Fruit fly (Drosophila melanogaster) whole organism, embryonic: Measurements from ENCODE around the gene CG31268.

ENCODE experiments used
- Antp ChIP-seq: fragments of 200-800 bp; sonication (Bioruptor generic); optimal IDR thresholded peaks from 3 replicates; lab custom pipeline; 2016; ENCODE audit warnings: missing biosample characterization, missing genetic modification characterization
- Bgb ChIP-seq: fragments of 200-800 bp; sonication (Bioruptor generic); IDR thresholded peaks from 2 replicates; pipeline ENCODE4 v1.3.6; 2022; ENCODE audit warnings: missing biosample characterization, missing genetic modification characterization; ENCODE audit not compliant: partially characterized antibody
- Bteb2 ChIP-seq: fragments of 200-800 bp; sonication (Bioruptor generic); optimal IDR thresholded peaks from 2 replicates; lab custom pipeline; 2016; ENCODE audit warnings: missing biosample characterization, missing genetic modification characterization
- CG11456 ChIP-seq: fragments of 200-800 bp; sonication (Bioruptor generic); IDR thresholded peaks from 3 replicates; pipeline ENCODE4 v1.3.6; 2022; ENCODE audit warnings: missing biosample characterization, missing genetic modification characterization
- CG11696 ChIP-seq: fragments of 200-800 bp; sonication (Bioruptor generic); IDR thresholded peaks from 2 replicates; pipeline ENCODE4 v1.3.6; 2022; ENCODE audit warnings: missing biosample characterization, missing genetic modification characterization
- CG12219 ChIP-seq: fragments of 200-800 bp; sonication (Bioruptor generic); optimal IDR thresholded peaks from 3 replicates; lab custom pipeline; 2018; ENCODE audit warnings: missing biosample characterization, mild to moderate bottlenecking, missing genetic modification characterization
- CG12744 ChIP-seq: fragments of 200-800 bp; sonication (Bioruptor generic); optimal IDR thresholded peaks from 2 replicates; lab custom pipeline; 2016; ENCODE audit warnings: missing biosample characterization, missing genetic modification characterization
- CG13624 ChIP-seq: fragments of 200-800 bp; sonication (Bioruptor generic); optimal IDR thresholded peaks from 2 replicates; lab custom pipeline; 2016; ENCODE audit warnings: missing biosample characterization, missing genetic modification characterization
- CG14441 ChIP-seq: fragments of 200-800 bp; sonication (Bioruptor generic); IDR thresholded peaks from 2 replicates; pipeline ENCODE4 v1.3.6; 2022; ENCODE audit warnings: missing biosample characterization, missing genetic modification characterization
- CG16863 ChIP-seq: fragments of 200-800 bp; sonication (Bioruptor generic); optimal IDR thresholded peaks from 3 replicates; lab custom pipeline; 2016; ENCODE audit warnings: missing biosample characterization, missing genetic modification characterization
- CG17385 ChIP-seq: fragments of 200-800 bp; sonication (Bioruptor generic); optimal IDR thresholded peaks from 3 replicates; lab custom pipeline; 2018; ENCODE audit warnings: missing biosample characterization, mild to moderate bottlenecking, missing genetic modification characterization
- CG17829 ChIP-seq: fragments of 200-800 bp; optimal IDR thresholded peaks from 2 replicates; lab custom pipeline; 2019; ENCODE audit warnings: missing biosample characterization, mild to moderate bottlenecking, missing genetic modification characterization, moderate library complexity
- CG18619 ChIP-seq: fragments of 200-800 bp; sonication (Bioruptor generic); optimal IDR thresholded peaks from 3 replicates; lab custom pipeline; 2017; ENCODE audit warnings: missing biosample characterization, mild to moderate bottlenecking, missing genetic modification characterization
- CG2129 ChIP-seq: fragments of 200-800 bp; sonication (Bioruptor generic); IDR thresholded peaks from 2 replicates; pipeline ENCODE4 v1.3.6; 2022; ENCODE audit warnings: missing biosample characterization, missing genetic modification characterization; ENCODE audit not compliant: partially characterized antibody
- CG30020 ChIP-seq: fragments of 200-800 bp; optimal IDR thresholded peaks from 2 replicates; lab custom pipeline; 2019; ENCODE audit warnings: missing biosample characterization, mild to moderate bottlenecking, missing genetic modification characterization, moderate library complexity
- CG34376 ChIP-seq: fragments of 200-800 bp; sonication (Bioruptor generic); optimal IDR thresholded peaks from 2 replicates; lab custom pipeline; 2018; ENCODE audit warnings: missing biosample characterization, mild to moderate bottlenecking, missing genetic modification characterization
- CG4282 ChIP-seq: fragments of 200-800 bp; sonication (Bioruptor generic); optimal IDR thresholded peaks from 2 replicates; lab custom pipeline; 2016; ENCODE audit warnings: missing biosample characterization, missing genetic modification characterization
- CG5953 ChIP-seq: fragments of 200-800 bp; sonication (Bioruptor generic); IDR thresholded peaks from 2 replicates; pipeline ENCODE4 v1.3.6; 2022; ENCODE audit warnings: missing biosample characterization, missing genetic modification characterization
- CG6683 ChIP-seq: fragments of 200-800 bp; sonication (Bioruptor generic); optimal IDR thresholded peaks from 2 replicates; lab custom pipeline; 2017; ENCODE audit warnings: missing biosample characterization, mild to moderate bottlenecking, missing genetic modification characterization, missing genetic modification reagents
- CG7556 ChIP-seq: fragments of 200-800 bp; sonication (Bioruptor generic); optimal IDR thresholded peaks from 2 replicates; lab custom pipeline; 2017; ENCODE audit warnings: missing biosample characterization, mild to moderate bottlenecking, missing genetic modification characterization
- Dbx ChIP-seq: fragments of 200-800 bp; sonication (Bioruptor generic); IDR thresholded peaks from 3 replicates; pipeline ENCODE4 v1.3.6; 2022; ENCODE audit warnings: missing biosample characterization, missing genetic modification characterization
- Fer1 ChIP-seq: fragments of 200-800 bp; sonication (Bioruptor generic); optimal IDR thresholded peaks from 2 replicates; lab custom pipeline; 2017; ENCODE audit warnings: missing biosample characterization, mild to moderate bottlenecking, missing genetic modification characterization
- HHEX ChIP-seq: fragments of 200-800 bp; sonication (Bioruptor generic); optimal IDR thresholded peaks from 3 replicates; lab custom pipeline; 2017; ENCODE audit warnings: missing biosample characterization, mild to moderate bottlenecking, missing genetic modification characterization, missing genetic modification reagents
- Hmr ChIP-seq: fragments of 200-800 bp; sonication (Bioruptor generic); optimal IDR thresholded peaks from 3 replicates; lab custom pipeline; 2017; ENCODE audit warnings: mild to moderate bottlenecking, missing biosample characterization, missing genetic modification reagents, missing genetic modification characterization
- Lpt ChIP-seq: fragments of >200 bp; optimal IDR thresholded peaks from 2 replicates; lab custom pipeline; 2018; ENCODE audit warnings: missing biosample characterization, missing genetic modification characterization
- MTF-1 ChIP-seq: fragments of 200-800 bp; sonication (Bioruptor generic); optimal IDR thresholded peaks from 2 replicates; lab custom pipeline; 2018; ENCODE audit warnings: missing biosample characterization, mild to moderate bottlenecking, missing genetic modification characterization, borderline replicate concordance
- Mes4 ChIP-seq: fragments of 200-800 bp; sonication (Bioruptor generic); optimal IDR thresholded peaks from 2 replicates; lab custom pipeline; 2016; ENCODE audit warnings: missing biosample characterization, missing genetic modification characterization
- Opbp ChIP-seq: fragments of 200-800 bp; sonication (Bioruptor generic); IDR thresholded peaks from 3 replicates; pipeline ENCODE4 v1.3.6; 2022; ENCODE audit warnings: missing biosample characterization, missing genetic modification characterization; ENCODE audit not compliant: partially characterized antibody
- Pdp1 ChIP-seq, 2 experiments: fragments of 200-800 bp; sonication (Bioruptor generic); optimal IDR thresholded peaks; 3 replicates each; lab custom pipeline; 2016; ENCODE audit warnings: missing biosample characterization in 2 of 2, missing genetic modification characterization in 2 of 2, mild to moderate bottlenecking in 1 of 2, moderate library complexity in 1 of 2
- Poxn ChIP-seq: fragments of 200-800 bp; sonication (Bioruptor generic); IDR thresholded peaks from 2 replicates; pipeline ENCODE4 v1.3.6; 2022; ENCODE audit warnings: missing biosample characterization, missing genetic modification characterization
- Taf1 ChIP-seq: fragments of 200-800 bp; sonication (Bioruptor generic); IDR thresholded peaks from 2 replicates; pipeline ENCODE4 v1.3.6; 2022; ENCODE audit warnings: missing biosample characterization, missing genetic modification characterization
- Trl ChIP-seq, 3 experiments: fragments of >200 bp in 2 of 3; fragments of 200-800 bp in 1 of 3; sonication (Bioruptor generic) in 1 of 3; optimal IDR thresholded peaks; 2 replicates in 1 of 3; 3 replicates in 2 of 3; lab custom pipeline; 2016 to 2017; ENCODE audit warnings: missing biosample characterization in 1 of 3, missing genetic modification characterization in 1 of 3
- ap ChIP-seq: fragments of 200-800 bp; sonication (Bioruptor generic); IDR thresholded peaks from 2 replicates; pipeline ENCODE4 v1.3.6; 2022; ENCODE audit warnings: missing biosample characterization, missing genetic modification characterization
- bab2 ChIP-seq: fragments of 200-800 bp; sonication (Bioruptor generic); optimal IDR thresholded peaks from 2 replicates; lab custom pipeline; 2016; ENCODE audit warnings: missing biosample characterization, missing genetic modification characterization
- cad ChIP-seq: fragments of >200 bp; optimal IDR thresholded peaks from 2 replicates; lab custom pipeline; 2017; ENCODE audit warnings: missing biosample characterization, missing genetic modification characterization
- crp ChIP-seq, 2 experiments: fragments of 200-800 bp; sonication (Bioruptor generic); optimal IDR thresholded peaks; 2 replicates in 1 of 2; 3 replicates in 1 of 2; lab custom pipeline; 2017; ENCODE audit warnings: missing biosample characterization in 2 of 2, missing genetic modification characterization in 2 of 2, mild to moderate bottlenecking in 1 of 2, moderate library complexity in 1 of 2
- dmrt99B ChIP-seq: fragments of 200-800 bp; sonication (Bioruptor generic); optimal IDR thresholded peaks from 2 replicates; lab custom pipeline; 2018; ENCODE audit warnings: missing biosample characterization, mild to moderate bottlenecking, missing genetic modification characterization, moderate library complexity
- ham ChIP-seq: fragments of 200-800 bp; sonication (Bioruptor generic); IDR thresholded peaks from 2 replicates; pipeline ENCODE4 v1.3.6; 2022; ENCODE audit warnings: missing biosample characterization, missing genetic modification characterization
- lov ChIP-seq, 2 experiments: fragments of 200-800 bp in 1 of 2; fragments of >200 bp in 1 of 2; sonication (Bioruptor generic) in 1 of 2; IDR thresholded peaks in 1 of 2; optimal IDR thresholded peaks in 1 of 2; 2 replicates in 1 of 2; 3 replicates in 1 of 2; pipeline versions ENCODE4 v1.3.6 to Lab custom; 2017 to 2022; ENCODE audit warnings: missing biosample characterization in 1 of 2, missing genetic modification characterization in 1 of 2
- rib ChIP-seq: fragments of 200-800 bp; sonication (Bioruptor generic); IDR thresholded peaks from 2 replicates; pipeline ENCODE4 v1.3.6; 2022; ENCODE audit warnings: missing biosample characterization, missing genetic modification characterization
- sc ChIP-seq, 3 experiments: fragments of >200 bp in 2 of 3; fragments of 200-800 bp in 1 of 3; sonication (Bioruptor generic) in 1 of 3; optimal IDR thresholded peaks; 2 replicates in 2 of 3; 3 replicates in 1 of 3; lab custom pipeline; 2017; ENCODE audit warnings: mild to moderate bottlenecking in 1 of 3, missing biosample characterization in 1 of 3, missing genetic modification characterization in 1 of 3, missing genetic modification reagents in 1 of 3
- seq ChIP-seq: fragments of 200-800 bp; sonication (Bioruptor generic); IDR thresholded peaks from 2 replicates; pipeline ENCODE4 v1.3.6; 2022; ENCODE audit warnings: missing biosample characterization, missing genetic modification characterization
- stc ChIP-seq: fragments of 200-800 bp; sonication (Bioruptor generic); IDR thresholded peaks from 2 replicates; pipeline ENCODE4 v1.3.6; 2022; ENCODE audit warnings: missing biosample characterization, missing genetic modification characterization
- sug ChIP-seq: fragments of 200-800 bp; optimal IDR thresholded peaks from 2 replicates; lab custom pipeline; 2019; ENCODE audit warnings: missing biosample characterization, mild to moderate bottlenecking, missing genetic modification characterization, moderate library complexity
- twi ChIP-seq: fragments of 200-800 bp; optimal IDR thresholded peaks from 2 replicates; lab custom pipeline; 2019; ENCODE audit warnings: missing biosample characterization, mild to moderate bottlenecking, missing genetic modification characterization, moderate library complexity
- vvl ChIP-seq: fragments of 200-800 bp; sonication (Bioruptor generic); IDR thresholded peaks from 2 replicates; pipeline ENCODE4 v1.3.6; 2022; ENCODE audit warnings: missing biosample characterization, missing genetic modification characterization

The CG31268 gene

dm6 chr3R:17072526-17073114 lies 41.0 kb downstream of the CG31268 start, which contains the start of the genes Ns1 and mRpS11 (continued):
- TF ChIP-seq HHEX (GFP tag; lab: Kevin White, UChicago) (no peak), CG7556 (GFP tag; lab: Kevin White, UChicago) (no peak), CG6683 (GFP tag; lab: Kevin White, UChicago) (peak; percentile 1), ham (GFP tag; lab: Robert Waterston, UW) (no peak), ap (GFP tag; lab: Robert Waterston, UW) (no peak), sc (optimal IDR thresholded peaks at IDR 0.05; lab: Kevin White, UChicago) (no peak), sc (GFP tag; optimal IDR thresholded peaks at IDR 0.05; lab: Kevin White, UChicago) (no peak), Mes4 (peak; percentile 21), CG11696 (no peak)

- TF ChIP-seq Hmr (GFP tag; lab: Kevin White, UChicago): peak; percentile 19
- no peak for TF ChIP-seq cad (GFP tag; lab: Kevin White, UChicago)
- no peak for TF ChIP-seq CG2129
- peak; percentile 84 for TF ChIP-seq twi
- no peak for TF ChIP-seq lov (optimal IDR thresholded peaks at IDR 0.05; lab: Kevin White, UChicago)
- 0 out of 3 replicates have a peak, but pooled peaks have one; percentile 18 for TF ChIP-seq lov (GFP tag; IDR thresholded peaks at IDR 0.05; lab: Robert Waterston, UW)
- peak; percentile 82 for TF ChIP-seq MTF-1
- TF ChIP-seq CG18619 (GFP tag; lab: Kevin White, UChicago): no peak
- TF ChIP-seq CG17829 (tag; lab: Kevin White, UChicago): peak; percentile 18
- TF ChIP-seq Opbp (GFP tag; lab: Robert Waterston, UW): peak; percentile 43; the same call in 1 of the 3 replicates
- TF ChIP-seq Antp (GFP tag; lab: Kevin White, UChicago): no peak
- TF ChIP-seq Dbx (GFP tag; lab: Robert Waterston, UW): peak; percentile 39; the same call in 1 of the 3 replicates
- peak; percentile 11 for TF ChIP-seq CG12219
- peak; percentile 51; the same call in 1 of the 2 replicates for TF ChIP-seq Bgb (GFP tag; lab: Robert Waterston, UW)
- no peak for TF ChIP-seq Lpt (GFP tag; lab: Kevin White, UChicago)
- peak; percentile 80 for TF ChIP-seq CG34376 (GFP tag; lab: Kevin White, UChicago)
- TF ChIP-seq CG17385: no peak
- TF ChIP-seq dmrt99B (tag; lab: Kevin White, UChicago): no peak
- TF ChIP-seq Taf1 (GFP tag; lab: Robert Waterston, UW): no peak
- 0 out of 2 replicates have a peak, but pooled peaks have one; percentile 9 for TF ChIP-seq CG14441 (GFP tag; lab: Robert Waterston, UW)
- no peak for TF ChIP-seq Bteb2 (GFP tag; lab: Kevin White, UChicago)
- TF ChIP-seq Trl (optimal IDR thresholded peaks at IDR 0.05; lab: Kevin White, UChicago): peak; percentile 39 to 45
- TF ChIP-seq Trl (GFP tag; optimal IDR thresholded peaks at IDR 0.05; lab: Kevin White, UChicago): peak; percentile 5
- TF ChIP-seq Poxn (GFP tag; lab: Robert Waterston, UW): no peak
- TF ChIP-seq CG5953: peak; percentile 3; the same call in 1 of the 2 replicates
- no peak for TF ChIP-seq CG30020 (tag; lab: Kevin White, UChicago)
- TF ChIP-seq Fer1 (GFP tag; lab: Kevin White, UChicago): peak; percentile 24
- TF ChIP-seq CG12744 (GFP tag; lab: Kevin White, UChicago): no peak
- peak; percentile 38; the same call in 1 of the 2 replicates for TF ChIP-seq vvl (GFP tag; lab: Robert Waterston, UW)
- TF ChIP-seq CG13624: peak; percentile 27
- peak; percentile 29; the same call in 1 of the 2 replicates for TF ChIP-seq seq (GFP tag; lab: Robert Waterston, UW)
- 0 out of 3 replicates have a peak, but pooled peaks have one; percentile 49 for TF ChIP-seq CG11456 (GFP tag; lab: Robert Waterston, UW)
- peak in 1 of 2 experiments; percentile 78 for TF ChIP-seq Pdp1 (GFP tag; optimal IDR thresholded peaks at IDR 0.05; lab: Kevin White, UChicago)
- TF ChIP-seq sug (tag; lab: Kevin White, UChicago): peak; percentile 90
- peak in 1 of 2 experiments; percentile 51 for TF ChIP-seq crp (GFP tag; optimal IDR thresholded peaks at IDR 0.05; lab: Kevin White, UChicago)
- peak; percentile 21; the same call in 1 of the 2 replicates for TF ChIP-seq stc (GFP tag; lab: Robert Waterston, UW)
- TF ChIP-seq rib (GFP tag; lab: Robert Waterston, UW): peak; percentile 71
- no peak for TF ChIP-seq CG16863 (GFP tag; lab: Kevin White, UChicago)
- no peak for TF ChIP-seq bab2 (GFP tag; lab: Kevin White, UChicago)
- TF ChIP-seq CG4282 (GFP tag; lab: Kevin White, UChicago): no peak
Measured at dm6 chr3R:17077968-17078417, 46.4 kb downstream of the CG31268 start.
